Worm (Caenorhabditis elegans): ENCODE measurements around the gene cec-6.

The cec-6 gene

ce11 chrIV:5501414-5501813 lies 43.2 kb upstream of the cec-6 start:
- no peak for TF ChIP-seq ZK546.5 (tag; optimal IDR thresholded peaks at IDR 0.05)
- no peak for TF ChIP-seq nhr-77 (tag; optimal IDR thresholded peaks at IDR 0.05)
- TF ChIP-seq egl-43 (GFP tag; IDR thresholded peaks at IDR 0.05): no peak
- TF ChIP-seq dmd-6 (GFP tag; IDR thresholded peaks at IDR 0.05): no peak
- no peak for TF ChIP-seq madf-5 (GFP tag; IDR thresholded peaks at IDR 0.05)
- TF ChIP-seq gei-8 (GFP tag; optimal IDR thresholded peaks at IDR 0.05): no peak
- no peak for TF ChIP-seq nhr-10 (tag; optimal IDR thresholded peaks at IDR 0.05)
- TF ChIP-seq spr-1 (tag; optimal IDR thresholded peaks at IDR 0.05): no peak
- no peak for TF ChIP-seq F10B5.3 (tag; optimal IDR thresholded peaks at IDR 0.05)
- TF ChIP-seq vab-7 (GFP tag; IDR thresholded peaks at IDR 0.05): no peak
- TF ChIP-seq zag-1 (tag; optimal IDR thresholded peaks at IDR 0.05): no peak
- TF ChIP-seq lin-15B (tag; optimal IDR thresholded peaks at IDR 0.05): no peak
- TF ChIP-seq mxl-2 (GFP tag; conservative IDR thresholded peaks at IDR 0.05): no peak

- TF ChIP-seq unc-130 (GFP tag; optimal IDR thresholded peaks at IDR 0.05) (no peak), F26F4.8 (GFP tag; conservative IDR thresholded peaks at IDR 0.05) (no peak), nhr-28 (tag; optimal IDR thresholded peaks at IDR 0.05) (no peak), unc-62 (GFP tag; optimal IDR thresholded peaks at IDR 0.05 in 1 of 2) (peak in 1 of 2 experiments; percentile 98), unc-62 (tag; optimal IDR thresholded peaks at IDR 0.05) (no peak), dmd-8 (GFP tag; IDR thresholded peaks at IDR 0.05) (no peak)
These were observed 42.0 kb upstream of the cec-6 start for ce11 chrIV:5502610-5503009.

ce11 chrIV:5506642-5507041 lies 38.0 kb upstream of the cec-6 start:
- TF ChIP-seq mdl-1 (tag; optimal IDR thresholded peaks at IDR 0.05) (no peak), F49E8.2 (tag; optimal IDR thresholded peaks at IDR 0.05; ENCODE audit: borderline replicate concordance) (no peak), spr-3 (GFP tag; optimal IDR thresholded peaks at IDR 0.05) (no peak), rbr-2 (tag; optimal IDR thresholded peaks at IDR 0.05) (no peak), saeg-2 (GFP tag; IDR thresholded peaks at IDR 0.05) (no peak), snpc-4 (tag; optimal IDR thresholded peaks at IDR 0.05) (no peak), nhr-77 (tag; optimal IDR thresholded peaks at IDR 0.05) (no peak), nhr-6 (tag; optimal IDR thresholded peaks at IDR 0.05) (no peak), snpc-1.2 (GFP tag; IDR thresholded peaks at IDR 0.05) (no peak), fos-1 (tag; optimal IDR thresholded peaks at IDR 0.05) (no peak), nhr-76 (tag; optimal IDR thresholded peaks at IDR 0.05) (no peak), zag-1 (tag; optimal IDR thresholded peaks at IDR 0.05) (no peak), daf-16 (GFP tag; optimal IDR thresholded peaks at IDR 0.05) (no peak), daf-16 (tag; optimal IDR thresholded peaks at IDR 0.05) (no peak)

DNA sequence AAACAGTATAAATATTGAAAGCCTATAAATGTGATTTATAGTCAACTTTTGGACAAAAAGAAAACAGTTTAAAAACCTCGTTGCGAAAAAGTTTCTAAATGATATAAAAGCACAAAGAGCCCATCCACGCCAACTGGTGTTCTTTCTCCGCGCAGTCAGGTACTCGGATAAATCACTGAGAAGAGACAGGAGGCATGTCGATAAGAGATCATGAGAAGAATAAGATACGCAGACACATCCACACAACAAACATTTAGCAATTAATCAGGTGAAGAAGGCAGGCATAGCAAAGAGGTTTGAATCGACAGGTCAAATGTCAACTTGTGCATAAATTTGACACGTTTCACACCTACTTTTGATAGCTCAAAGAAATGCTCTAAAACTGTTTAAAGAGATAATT lies 36.9 kb upstream of the cec-6 start:
- TF ChIP-seq nhr-25 (tag; optimal IDR thresholded peaks at IDR 0.05; ENCODE audit: borderline replicate concordance, insufficient read depth) (no peak), lin-1 (GFP tag; IDR thresholded peaks at IDR 0.05) (no peak), ceh-82 (tag; optimal IDR thresholded peaks at IDR 0.05) (no peak), R02D3.7 (tag; optimal IDR thresholded peaks at IDR 0.05) (no peak), lin-15B (tag; optimal IDR thresholded peaks at IDR 0.05) (no peak), nhr-28 (tag; optimal IDR thresholded peaks at IDR 0.05) (no peak), ctbp-1 (GFP tag; IDR thresholded peaks at IDR 0.05) (no peak), lir-3 (tag; optimal IDR thresholded peaks at IDR 0.05) (no peak), unc-39 (tag; optimal IDR thresholded peaks at IDR 0.05) (no peak), zfp-3 (GFP tag; conservative IDR thresholded peaks at IDR 0.05) (no peak), daf-16 (GFP tag; optimal IDR thresholded peaks at IDR 0.05) (no peak), daf-16 (tag; optimal IDR thresholded peaks at IDR 0.05) (no peak), dpl-1 (GFP tag; optimal IDR thresholded peaks at IDR 0.05) (no peak), ZK337.2 (GFP tag; IDR thresholded peaks at IDR 0.05) (no peak), ceh-28 (tag; optimal IDR thresholded peaks at IDR 0.05) (no peak)
